Worm (Caenorhabditis elegans): ENCODE results near the gene athp-3.
"Not testable (repeated sequence)": the region's sequence is repeated elsewhere in the genome, so short reads cannot be mapped to it uniquely, and the experiment has no call there.

DNA sequence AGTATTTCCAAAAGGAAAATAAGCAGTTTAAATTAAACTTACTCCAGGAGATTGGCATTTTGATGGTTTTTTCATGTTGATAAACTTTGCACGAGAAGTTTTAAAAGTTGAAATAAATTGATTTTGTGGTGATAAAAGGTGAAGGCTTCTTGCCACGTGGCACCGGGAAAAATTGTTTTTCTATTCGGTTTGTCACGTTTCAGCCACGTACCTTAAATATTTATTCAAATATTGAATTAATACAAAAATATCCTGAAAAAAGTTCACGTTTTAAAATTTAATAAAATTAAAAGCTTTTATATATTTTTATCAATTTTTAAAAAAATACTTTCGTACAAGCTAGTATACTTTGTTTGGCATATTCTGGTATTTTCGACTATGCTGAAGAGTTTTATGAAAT, 22.6 kb upstream of the athp-3 start, which contains the start of gene Y116A8C.24:
- TF ChIP-seq ama-1 (optimal IDR thresholded peaks at IDR 0.05); nhr-71 (tag; optimal IDR thresholded peaks at IDR 0.05); sptf-1 (tag; optimal IDR thresholded peaks at IDR 0.05); ceh-82 (tag; optimal IDR thresholded peaks at IDR 0.05); sox-4 (tag; optimal IDR thresholded peaks at IDR 0.05); irx-1 (tag; optimal IDR thresholded peaks at IDR 0.05); snpc-4 (tag; optimal IDR thresholded peaks at IDR 0.05); F16B12.6 (tag; optimal IDR thresholded peaks at IDR 0.05); nhr-237 (tag; optimal IDR thresholded peaks at IDR 0.05); nhr-47 (tag; optimal IDR thresholded peaks at IDR 0.05); jun-1 (tag; optimal IDR thresholded peaks at IDR 0.05); unc-62 (GFP tag; optimal IDR thresholded peaks at IDR 0.05): not testable (repeated sequence)
